Worm (Caenorhabditis elegans) whole organism, young adult: ENCODE measurements around the gene C34C12.8.
A peak's percentile ranks its signal among the peaks of the same experiment; 100 is the strongest.

Experiments used
- cebp-2 ChIP-seq: fragments of 200-800 bp; sonication (Bioruptor generic); IDR thresholded peaks from 2 replicates; pipeline ENCODE4 v1.3.6; 2022; ENCODE audit warnings: missing genetic modification characterization, missing compliant biosample characterization
- ceh-58 ChIP-seq: fragments of 200-800 bp; sonication (Bioruptor generic); IDR thresholded peaks from 2 replicates; pipeline ENCODE4 v1.3.6; 2022; ENCODE audit warnings: missing genetic modification characterization, missing compliant biosample characterization
- hsf-1 ChIP-seq: fragments of 200-800 bp; sonication (Bioruptor generic); IDR thresholded peaks from 2 replicates; pipeline ENCODE4 v1.3.6; 2022; ENCODE audit warnings: missing genetic modification reagents, missing genetic modification characterization, missing compliant biosample characterization
- madf-6 ChIP-seq: fragments of 200-800 bp; sonication (Bioruptor generic); IDR thresholded peaks from 2 replicates; pipeline ENCODE4 v1.3.6; 2022; ENCODE audit warnings: missing genetic modification reagents, missing genetic modification characterization, missing compliant biosample characterization
- sptf-2 ChIP-seq: fragments of 200-800 bp; sonication (Bioruptor generic); optimal IDR thresholded peaks from 2 replicates; lab custom pipeline; 2018; ENCODE audit warnings: mild to moderate bottlenecking, missing genetic modification characterization, missing compliant biosample characterization
- unc-62 ChIP-seq: fragments of 150-350 bp; optimal IDR thresholded peaks from 2 replicates; lab custom pipeline; 2014; ENCODE audit warnings: missing biosample characterization, missing genetic modification reagents, missing genetic modification characterization

DNA sequence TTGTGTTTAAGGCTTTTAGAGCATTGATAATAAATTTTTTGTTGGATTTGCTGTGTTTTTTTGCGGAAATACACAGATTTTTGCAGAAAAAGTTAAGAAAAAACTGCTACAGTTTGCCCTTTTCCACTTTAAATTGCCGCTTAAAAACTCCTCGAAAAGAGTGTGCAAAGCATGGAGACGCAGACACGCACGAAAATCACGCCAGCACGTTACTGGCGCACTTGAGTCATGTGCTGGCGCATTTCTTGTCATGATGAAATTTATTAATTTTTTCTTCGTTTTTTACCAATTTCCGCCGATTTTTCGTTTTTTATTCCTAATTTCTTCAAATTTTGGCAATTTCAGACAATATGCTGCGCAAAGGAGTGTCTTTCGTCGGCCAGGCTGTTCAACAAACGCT, at the start of gene C34C12.8:
- TF ChIP-seq unc-62 (GFP tag; lab: Kevin White, UChicago): peak; percentile 30
- TF ChIP-seq hsf-1 (GFP tag; lab: Robert Waterston, UW): peak; percentile 85
- no peak for TF ChIP-seq sptf-2 (GFP tag; lab: Kevin White, UChicago)
- peak; percentile 96 for TF ChIP-seq madf-6 (GFP tag; lab: Robert Waterston, UW)
- no peak for TF ChIP-seq ceh-58 (GFP tag; lab: Robert Waterston, UW)
- TF ChIP-seq cebp-2 (GFP tag; lab: Robert Waterston, UW): peak; percentile 76; the same call in 1 of the 2 replicates
